Worm (Caenorhabditis elegans) whole organism, early embryonic: ENCODE data around the gene F09E5.14.

ENCODE experiments used
- B0310.2 ChIP-seq: sonication (generic microtip); optimal IDR thresholded peaks from 2 replicates; lab custom pipeline; 2016; ENCODE audit warnings: mild to moderate bottlenecking, missing genetic modification characterization, missing compliant biosample characterization
- F13C5.2 ChIP-seq: sonication (generic microtip); optimal IDR thresholded peaks from 2 replicates; lab custom pipeline; 2017; ENCODE audit warnings: mild to moderate bottlenecking, missing genetic modification characterization, inconsistent platforms, missing compliant biosample characterization
- aly-1 ChIP-seq: sonication (generic microtip); optimal IDR thresholded peaks from 2 replicates; lab custom pipeline; 2016; ENCODE audit warnings: missing genetic modification characterization, missing compliant biosample characterization
- ama-1 ChIP-seq: fragments of 150-350 bp; optimal IDR thresholded peaks from 2 replicates; lab custom pipeline; 2014
- ceh-13 ChIP-seq: fragments of 200-800 bp; sonication (Bioruptor generic); optimal IDR thresholded peaks from 2 replicates; lab custom pipeline; 2018; ENCODE audit warnings: mild to moderate bottlenecking, missing genetic modification characterization, missing compliant biosample characterization
- ceh-36 ChIP-seq: sonication (generic microtip); optimal IDR thresholded peaks from 2 replicates; lab custom pipeline; 2016; ENCODE audit warnings: missing genetic modification characterization, inconsistent platforms, missing compliant biosample characterization
- ets-7 ChIP-seq: sonication (generic microtip); optimal IDR thresholded peaks from 2 replicates; lab custom pipeline; 2016; ENCODE audit warnings: missing genotype, missing genetic modification characterization, missing compliant biosample characterization
- flt-1 ChIP-seq: fragments of 200-800 bp; sonication (Bioruptor generic); IDR thresholded peaks from 2 replicates; pipeline ENCODE4 v1.3.6; 2022; ENCODE audit warnings: missing genetic modification characterization, missing compliant biosample characterization
- hmbx-1 ChIP-seq: sonication (generic microtip); optimal IDR thresholded peaks from 2 replicates; lab custom pipeline; 2016; ENCODE audit warnings: mild to moderate bottlenecking, missing genetic modification characterization, missing compliant biosample characterization
- hmg-4 ChIP-seq: fragments of 200-800 bp; sonication (Bioruptor generic); optimal IDR thresholded peaks from 2 replicates; lab custom pipeline; 2018; ENCODE audit warnings: mild to moderate bottlenecking, missing genetic modification characterization, missing compliant biosample characterization
- hnd-1 ChIP-seq: sonication (generic microtip); optimal IDR thresholded peaks from 2 replicates; lab custom pipeline; 2016; ENCODE audit warnings: missing genetic modification characterization, missing compliant biosample characterization
- pes-1 ChIP-seq: fragments of 200-800 bp; sonication (Bioruptor generic); IDR thresholded peaks from 2 replicates; pipeline ENCODE4 v1.3.6; 2022; ENCODE audit warnings: missing genetic modification reagents, missing genetic modification characterization, missing compliant biosample characterization
- scrt-1 ChIP-seq: fragments of 200-800 bp; sonication (Bioruptor generic); IDR thresholded peaks from 2 replicates; pipeline ENCODE4 v1.3.6; 2022; ENCODE audit warnings: missing genetic modification characterization, missing compliant biosample characterization
- sea-1 ChIP-seq: fragments of 200-800 bp; sonication (Bioruptor generic); conservative IDR thresholded peaks from 2 replicates; pipeline ENCODE4 v1.3.6; 2022; ENCODE audit warnings: missing genetic modification characterization, missing compliant biosample characterization
- tbx-11 ChIP-seq: fragments of 200-800 bp; sonication (Bioruptor generic); IDR thresholded peaks from 2 replicates; pipeline ENCODE4 v1.3.6; 2022; ENCODE audit warnings: missing genetic modification characterization, missing compliant biosample characterization
- tbx-37 ChIP-seq: fragments of 200-800 bp; sonication (Bioruptor generic); conservative IDR thresholded peaks from 2 replicates; pipeline ENCODE4 v1.3.6; 2022; ENCODE audit warnings: missing genetic modification reagents, missing genetic modification characterization, missing compliant biosample characterization
- tra-4 ChIP-seq: sonication (generic microtip); optimal IDR thresholded peaks from 2 replicates; lab custom pipeline; 2017; ENCODE audit warnings: missing genetic modification characterization, missing compliant biosample characterization

Gene F09E5.14

ce11 chrII:5332345-5333124, 12.1 kb downstream of the F09E5.14 start:
- TF ChIP-seq pes-1: no peak
- TF ChIP-seq ets-7 (tag; lab: Kevin White, UChicago): no peak
- no peak for TF ChIP-seq hmg-4 (GFP tag; lab: Kevin White, UChicago)
- TF ChIP-seq flt-1 (GFP tag; lab: Robert Waterston, UW): no peak
- TF ChIP-seq F13C5.2: no peak
- TF ChIP-seq hnd-1 (tag; lab: Kevin White, UChicago): no peak
- no peak for TF ChIP-seq hmbx-1 (tag; lab: Kevin White, UChicago)
- no peak for TF ChIP-seq tra-4
- no peak for TF ChIP-seq tbx-37 (GFP tag; lab: Robert Waterston, UW)
- TF ChIP-seq ceh-36 (tag; lab: Kevin White, UChicago): no peak
- TF ChIP-seq tbx-11: no peak
- no peak for TF ChIP-seq B0310.2 (tag; lab: Kevin White, UChicago)
- no peak for TF ChIP-seq ceh-13 (GFP tag; lab: Kevin White, UChicago)
- no peak for TF ChIP-seq aly-1
- no peak for TF ChIP-seq scrt-1 (GFP tag; lab: Robert Waterston, UW)
- no peak for TF ChIP-seq ama-1 (lab: Kevin White, UChicago)
- no peak for TF ChIP-seq sea-1 (GFP tag; lab: Robert Waterston, UW)

DNA sequence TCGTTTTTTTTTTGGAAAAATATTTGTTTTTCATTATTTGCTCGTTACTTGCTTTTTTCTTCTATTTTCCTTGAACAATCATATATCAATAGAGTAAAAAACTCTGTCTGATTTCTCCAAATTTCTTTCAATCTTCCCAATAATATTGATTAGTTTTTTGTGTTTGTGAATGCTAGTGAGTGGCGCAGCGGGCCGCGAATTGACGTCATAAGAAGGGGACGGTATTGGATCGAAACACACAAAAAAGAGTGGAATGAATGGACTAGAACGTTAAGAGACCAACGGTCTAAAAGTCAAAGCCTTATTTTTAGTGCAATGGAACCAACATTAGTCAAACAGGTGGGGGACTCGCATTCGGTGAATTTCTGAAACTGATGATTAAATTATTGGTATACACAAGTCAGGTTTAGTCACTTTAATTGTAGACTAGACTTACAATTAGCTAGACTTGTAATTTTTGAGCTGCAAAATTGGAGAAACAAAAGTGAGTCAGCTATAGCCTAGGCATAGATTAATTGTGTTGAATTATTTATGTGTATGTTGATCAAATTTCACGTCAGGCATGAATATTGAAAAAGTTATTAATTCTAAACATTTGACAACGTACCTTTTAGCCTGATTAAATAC, 12.9 kb downstream of the F09E5.14 start:
- TF ChIP-seq F13C5.2: no peak
- no peak for TF ChIP-seq ama-1 (lab: Kevin White, UChicago)
- TF ChIP-seq tra-4: no peak
- no peak for TF ChIP-seq hnd-1 (tag; lab: Kevin White, UChicago)
- TF ChIP-seq pes-1: no peak
- TF ChIP-seq tbx-37 (GFP tag; lab: Robert Waterston, UW): no peak
- no peak for TF ChIP-seq ceh-13 (GFP tag; lab: Kevin White, UChicago)
- TF ChIP-seq ceh-36 (tag; lab: Kevin White, UChicago): no peak
- no peak for TF ChIP-seq hmbx-1 (tag; lab: Kevin White, UChicago)
- TF ChIP-seq tbx-11: no peak
- no peak for TF ChIP-seq ets-7 (tag; lab: Kevin White, UChicago)
- TF ChIP-seq B0310.2 (tag; lab: Kevin White, UChicago): no peak
- TF ChIP-seq hmg-4 (GFP tag; lab: Kevin White, UChicago): no peak
- TF ChIP-seq sea-1 (GFP tag; lab: Robert Waterston, UW): no peak
- TF ChIP-seq aly-1: no peak
- TF ChIP-seq flt-1 (GFP tag; lab: Robert Waterston, UW): no peak
- TF ChIP-seq scrt-1 (GFP tag; lab: Robert Waterston, UW): no peak

ce11 chrII:5330206-5330686, 14.4 kb downstream of the F09E5.14 start:
- no peak for TF ChIP-seq ama-1 (lab: Kevin White, UChicago)
- TF ChIP-seq F13C5.2: peak; percentile 12

- TF ChIP-seq tbx-37 (GFP tag; lab: Robert Waterston, UW) (no peak), tbx-11 (no peak), sea-1 (GFP tag; lab: Robert Waterston, UW) (no peak), scrt-1 (GFP tag; lab: Robert Waterston, UW) (no peak), tra-4 (no peak), aly-1 (no peak), hmbx-1 (tag; lab: Kevin White, UChicago) (no peak), ceh-36 (tag; lab: Kevin White, UChicago) (no peak), ceh-13 (GFP tag; lab: Kevin White, UChicago) (no peak), hnd-1 (tag; lab: Kevin White, UChicago) (no peak), B0310.2 (tag; lab: Kevin White, UChicago) (no peak), hmg-4 (GFP tag; lab: Kevin White, UChicago) (no peak), ets-7 (tag; lab: Kevin White, UChicago) (no peak), flt-1 (GFP tag; lab: Robert Waterston, UW) (no peak), pes-1 (no peak)
Observed at ce11 chrII:5328912-5329311, 15.8 kb downstream of the F09E5.14 start.

DNA sequence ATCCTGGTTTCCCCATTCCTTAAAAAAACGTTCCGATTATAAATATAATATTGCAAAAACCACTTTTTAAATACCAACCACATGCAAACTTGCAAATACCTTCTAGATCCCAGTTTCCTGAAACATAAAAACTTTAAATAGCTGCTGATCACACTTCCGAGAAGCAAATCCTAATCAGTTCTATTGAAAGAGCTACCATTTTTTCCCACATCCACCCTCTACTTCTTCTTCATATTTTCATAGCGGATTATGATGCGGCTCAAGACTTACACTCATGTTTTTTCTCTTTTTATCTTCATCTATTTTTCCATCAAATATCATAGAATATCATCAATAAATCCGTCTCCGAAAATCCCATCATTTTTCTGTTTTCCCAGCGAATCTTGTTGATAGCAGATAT, 17.8 kb downstream of the F09E5.14 start:
- TF ChIP-seq hmbx-1 (tag; lab: Kevin White, UChicago): no peak
- no peak for TF ChIP-seq tra-4
- TF ChIP-seq ama-1 (lab: Kevin White, UChicago): no peak
- TF ChIP-seq aly-1: no peak
- TF ChIP-seq sea-1 (GFP tag; lab: Robert Waterston, UW): no peak
- no peak for TF ChIP-seq pes-1
- TF ChIP-seq scrt-1 (GFP tag; lab: Robert Waterston, UW): no peak
- TF ChIP-seq tbx-37 (GFP tag; lab: Robert Waterston, UW): no peak
- TF ChIP-seq hnd-1 (tag; lab: Kevin White, UChicago): no peak
- TF ChIP-seq hmg-4 (GFP tag; lab: Kevin White, UChicago): no peak
- no peak for TF ChIP-seq F13C5.2
- TF ChIP-seq ceh-36 (tag; lab: Kevin White, UChicago): no peak
- no peak for TF ChIP-seq ceh-13 (GFP tag; lab: Kevin White, UChicago)
- no peak for TF ChIP-seq flt-1 (GFP tag; lab: Robert Waterston, UW)

ce11 chrII:5326024-5326627, 18.5 kb downstream of the F09E5.14 start:
- no peak for TF ChIP-seq sea-1 (GFP tag; lab: Robert Waterston, UW)
- no peak for TF ChIP-seq aly-1
- TF ChIP-seq flt-1 (GFP tag; lab: Robert Waterston, UW): no peak

DNA sequence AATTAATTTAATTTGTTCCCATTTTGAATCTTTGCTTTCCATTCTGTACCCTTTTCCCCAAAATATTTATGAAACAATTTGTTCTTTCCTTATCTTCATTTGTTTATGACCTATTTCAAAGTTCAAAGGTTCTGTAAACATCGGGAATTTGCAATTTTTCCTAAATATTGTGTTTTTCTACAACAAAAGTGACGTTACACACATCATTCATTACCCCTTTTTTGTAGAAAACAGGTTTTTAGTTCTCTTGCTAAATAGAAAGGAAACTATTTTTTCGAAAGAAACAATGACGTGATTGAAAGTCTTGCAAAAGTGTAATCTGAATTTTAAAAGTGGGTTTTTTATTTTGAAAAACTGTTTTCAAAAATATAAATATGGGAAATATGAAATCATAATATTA, 20.0 kb downstream of the F09E5.14 start:
- TF ChIP-seq F13C5.2: no peak
- no peak for TF ChIP-seq hnd-1 (tag; lab: Kevin White, UChicago)
- no peak for TF ChIP-seq tbx-11
- TF ChIP-seq aly-1: no peak
- TF ChIP-seq scrt-1 (GFP tag; lab: Robert Waterston, UW): no peak
- TF ChIP-seq ceh-36 (tag; lab: Kevin White, UChicago): no peak
- no peak for TF ChIP-seq B0310.2 (tag; lab: Kevin White, UChicago)
- TF ChIP-seq ets-7 (tag; lab: Kevin White, UChicago): no peak
- TF ChIP-seq ceh-13 (GFP tag; lab: Kevin White, UChicago): no peak
- no peak for TF ChIP-seq tra-4
- TF ChIP-seq hmbx-1 (tag; lab: Kevin White, UChicago): no peak
